Fruit fly (Drosophila melanogaster) whole organism, embryonic: ENCODE results near the gene Pde11.
A peak's percentile ranks its signal among the peaks of the same experiment; 100 is the strongest.

Experiments used
- CG10267 ChIP-seq: fragments of 200-800 bp; sonication (Bioruptor generic); optimal IDR thresholded peaks from 2 replicates; lab custom pipeline; 2018; ENCODE audit warnings: missing biosample characterization, mild to moderate bottlenecking, missing genetic modification characterization, moderate library complexity
- CG10321 ChIP-seq: fragments of 200-800 bp; sonication (Bioruptor generic); IDR thresholded peaks from 2 replicates; pipeline ENCODE4 v1.3.6; 2022; ENCODE audit warnings: missing biosample characterization, missing genetic modification characterization
- CG12659 ChIP-seq: fragments of 200-800 bp; sonication (Bioruptor generic); optimal IDR thresholded peaks from 3 replicates; lab custom pipeline; 2017; ENCODE audit warnings: mild to moderate bottlenecking, missing biosample characterization, missing genetic modification reagents, missing genetic modification characterization
- CG14667 ChIP-seq: fragments of 200-800 bp; sonication (Bioruptor generic); IDR thresholded peaks from 2 replicates; pipeline ENCODE4 v1.3.6; 2022; ENCODE audit warnings: missing biosample characterization, missing genetic modification characterization
- CG18262 ChIP-seq: fragments of 200-800 bp; optimal IDR thresholded peaks from 3 replicates; lab custom pipeline; 2019; ENCODE audit warnings: missing biosample characterization, mild to moderate bottlenecking, missing genetic modification characterization, moderate library complexity
- CG18476 ChIP-seq: fragments of 200-800 bp; sonication (Bioruptor generic); optimal IDR thresholded peaks from 2 replicates; lab custom pipeline; 2016; ENCODE audit warnings: missing biosample characterization, mild to moderate bottlenecking, missing genetic modification characterization
- CG2199 ChIP-seq: fragments of 200-800 bp; sonication (Bioruptor generic); IDR thresholded peaks from 3 replicates; pipeline ENCODE4 v1.3.6; 2022; ENCODE audit warnings: missing biosample characterization, missing genetic modification characterization
- CG32532 ChIP-seq: fragments of 200-800 bp; sonication (Bioruptor generic); IDR thresholded peaks from 2 replicates; pipeline ENCODE4 v1.3.6; 2022; ENCODE audit warnings: missing biosample characterization, missing genetic modification characterization
- CG32767 ChIP-seq: fragments of 200-800 bp; sonication (Bioruptor generic); IDR thresholded peaks from 2 replicates; pipeline ENCODE4 v1.3.6; 2022; ENCODE audit warnings: missing biosample characterization, missing genetic modification characterization
- CG34376 ChIP-seq: fragments of 200-800 bp; sonication (Bioruptor generic); optimal IDR thresholded peaks from 2 replicates; lab custom pipeline; 2018; ENCODE audit warnings: missing biosample characterization, mild to moderate bottlenecking, missing genetic modification characterization
- CG4360 ChIP-seq: fragments of 200-800 bp; sonication (Bioruptor generic); IDR thresholded peaks from 2 replicates; pipeline ENCODE4 v1.3.6; 2022; ENCODE audit warnings: missing biosample characterization, missing genetic modification characterization
- CG4617 ChIP-seq: fragments of 200-800 bp; sonication (Bioruptor generic); optimal IDR thresholded peaks from 3 replicates; lab custom pipeline; 2016; ENCODE audit warnings: missing biosample characterization, missing genetic modification characterization, borderline replicate concordance
- CG7839 ChIP-seq: fragments of 200-800 bp; sonication (Bioruptor generic); optimal IDR thresholded peaks from 3 replicates; lab custom pipeline; 2018; ENCODE audit warnings: missing biosample characterization, mild to moderate bottlenecking, missing genetic modification characterization, moderate library complexity
- CG8281 ChIP-seq: fragments of 200-800 bp; sonication (Bioruptor generic); optimal IDR thresholded peaks from 2 replicates; lab custom pipeline; 2018; ENCODE audit warnings: missing biosample characterization, mild to moderate bottlenecking, missing genetic modification characterization, moderate library complexity
- CG8290 ChIP-seq, 3 experiments: fragments of 200-800 bp; sonication (Bioruptor generic); optimal IDR thresholded peaks; 2 replicates each; lab custom pipeline; 2016 to 2019; ENCODE audit warnings: missing biosample characterization in 3 of 3, missing genetic modification characterization in 3 of 3, mild to moderate bottlenecking in 2 of 3, moderate library complexity in 1 of 3
- Chrac-16 ChIP-seq: fragments of 200-800 bp; sonication (Bioruptor generic); optimal IDR thresholded peaks from 3 replicates; lab custom pipeline; 2016; ENCODE audit warnings: missing biosample characterization, missing genetic modification characterization
- Dip2 ChIP-seq: fragments of 200-800 bp; sonication (Bioruptor generic); IDR thresholded peaks from 2 replicates; pipeline ENCODE4 v1.3.6; 2022; ENCODE audit warnings: missing biosample characterization, missing genetic modification characterization
- Ets65A ChIP-seq: fragments of 200-800 bp; sonication (Bioruptor generic); peaks from one replicate; lab custom pipeline; 2016; ENCODE audit warnings: missing biosample characterization, missing genetic modification characterization
- Fer2 ChIP-seq: fragments of 200-800 bp; sonication (Bioruptor generic); optimal IDR thresholded peaks from 2 replicates; lab custom pipeline; 2018; ENCODE audit warnings: missing biosample characterization, mild to moderate bottlenecking, missing genetic modification characterization, moderate library complexity
- GATAe ChIP-seq: fragments of 200-800 bp; sonication (Bioruptor generic); conservative IDR thresholded peaks from 2 replicates; pipeline ENCODE4 v1.3.6; 2022; ENCODE audit warnings: missing biosample characterization, missing genetic modification characterization
- HLH3B ChIP-seq: fragments of 200-800 bp; sonication (Bioruptor generic); IDR thresholded peaks from 2 replicates; pipeline ENCODE4 v1.3.6; 2022; ENCODE audit warnings: missing biosample characterization, missing genetic modification characterization
- Hey ChIP-seq: fragments of 200-800 bp; sonication (Bioruptor generic); optimal IDR thresholded peaks from 3 replicates; lab custom pipeline; 2018; ENCODE audit warnings: missing biosample characterization, mild to moderate bottlenecking, missing genetic modification characterization
- Hr78 ChIP-seq, 2 experiments: fragments of 200-800 bp in 1 of 2; fragments of >200 bp in 1 of 2; sonication (Bioruptor generic) in 1 of 2; optimal IDR thresholded peaks; 2 replicates each; lab custom pipeline; 2017 to 2019; ENCODE audit warnings: missing biosample characterization in 2 of 2, missing genetic modification characterization in 2 of 2, mild to moderate bottlenecking in 1 of 2, moderate library complexity in 1 of 2
- Ptx1 ChIP-seq: fragments of 200-800 bp; sonication (Bioruptor generic); IDR thresholded peaks from 2 replicates; pipeline ENCODE4 v1.3.6; 2022; ENCODE audit warnings: missing biosample characterization, missing genetic modification characterization
- TFAM ChIP-seq: fragments of 200-800 bp; sonication (Bioruptor generic); optimal IDR thresholded peaks from 2 replicates; lab custom pipeline; 2017; ENCODE audit warnings: missing biosample characterization, missing genetic modification characterization, inconsistent platforms
- Trl ChIP-seq, 3 experiments: fragments of >200 bp in 2 of 3; fragments of 200-800 bp in 1 of 3; sonication (Bioruptor generic) in 1 of 3; optimal IDR thresholded peaks; 2 replicates in 1 of 3; 3 replicates in 2 of 3; lab custom pipeline; 2016 to 2017; ENCODE audit warnings: missing biosample characterization in 1 of 3, missing genetic modification characterization in 1 of 3
- cato ChIP-seq: fragments of 200-800 bp; sonication (Bioruptor generic); optimal IDR thresholded peaks from 2 replicates; lab custom pipeline; 2016; ENCODE audit warnings: missing biosample characterization, missing genetic modification characterization, borderline replicate concordance
- crol ChIP-seq: fragments of 200-800 bp; sonication (Bioruptor generic); IDR thresholded peaks from 2 replicates; pipeline ENCODE4 v1.3.6; 2022; ENCODE audit warnings: missing biosample characterization, missing genetic modification characterization
- cwo ChIP-seq: fragments of 200-800 bp; sonication (Bioruptor generic); optimal IDR thresholded peaks from 3 replicates; lab custom pipeline; 2017; ENCODE audit warnings: missing biosample characterization, missing genetic modification characterization, mild to moderate bottlenecking, moderate library complexity, missing genetic modification reagents
- dimm ChIP-seq: fragments of 200-800 bp; sonication (Bioruptor generic); IDR thresholded peaks from 2 replicates; pipeline ENCODE4 v1.3.6; 2022; ENCODE audit warnings: missing biosample characterization, missing genetic modification characterization
- exex ChIP-seq: fragments of 200-800 bp; sonication (Bioruptor generic); optimal IDR thresholded peaks from 4 replicates; lab custom pipeline; 2018; ENCODE audit warnings: missing biosample characterization, mild to moderate bottlenecking, missing genetic modification characterization, moderate library complexity
- fru ChIP-seq: fragments of >200 bp; optimal IDR thresholded peaks from 2 replicates; lab custom pipeline; 2017
- gcm ChIP-seq: fragments of 200-800 bp; sonication (Bioruptor generic); optimal IDR thresholded peaks from 2 replicates; lab custom pipeline; 2019; ENCODE audit warnings: missing biosample characterization, mild to moderate bottlenecking, missing genetic modification characterization, moderate library complexity
- gem ChIP-seq: fragments of 200-800 bp; sonication (Bioruptor generic); optimal IDR thresholded peaks from 2 replicates; lab custom pipeline; 2019; ENCODE audit warnings: missing biosample characterization, mild to moderate bottlenecking, missing genetic modification characterization, moderate library complexity
- grn ChIP-seq: fragments of 200-800 bp; sonication (Bioruptor generic); optimal IDR thresholded peaks from 3 replicates; lab custom pipeline; 2017; ENCODE audit warnings: missing biosample characterization, missing genetic modification characterization
- gro ChIP-seq: fragments of 200-800 bp; sonication (Bioruptor generic); optimal IDR thresholded peaks from 2 replicates; lab custom pipeline; 2016; ENCODE audit warnings: missing biosample characterization, missing genetic modification characterization
- hb ChIP-seq: fragments of 200-800 bp; sonication (Bioruptor generic); IDR thresholded peaks from 3 replicates; pipeline ENCODE4 v1.3.6; 2022; ENCODE audit warnings: missing biosample characterization, missing genetic modification characterization; ENCODE audit not compliant: partially characterized antibody
- hkb ChIP-seq, 2 experiments: fragments of 200-800 bp in 1 of 2; fragments of >200 bp in 1 of 2; sonication (Bioruptor generic) in 1 of 2; IDR thresholded peaks in 1 of 2; optimal IDR thresholded peaks in 1 of 2; 2 replicates each; pipeline versions ENCODE4 v1.3.6 to Lab custom; 2017 to 2022; ENCODE audit warnings: missing biosample characterization in 1 of 2, missing genetic modification characterization in 1 of 2
- insv ChIP-seq, 2 experiments: fragments of 200-800 bp; sonication (Bioruptor generic); optimal IDR thresholded peaks; 3 replicates each; lab custom pipeline; 2016 to 2018; ENCODE audit warnings: missing biosample characterization in 2 of 2, missing genetic modification characterization in 2 of 2
- lab ChIP-seq: fragments of 200-800 bp; sonication (Bioruptor generic); optimal IDR thresholded peaks from 3 replicates; lab custom pipeline; 2017; ENCODE audit warnings: missing biosample characterization, missing genetic modification characterization, mild to moderate bottlenecking, moderate library complexity, missing genetic modification reagents
- mirr ChIP-seq: fragments of 200-800 bp; sonication (Bioruptor generic); optimal IDR thresholded peaks from 3 replicates; lab custom pipeline; 2018; ENCODE audit warnings: missing biosample characterization, mild to moderate bottlenecking, missing genetic modification characterization
- otp ChIP-seq: fragments of 200-800 bp; sonication (Bioruptor generic); IDR thresholded peaks from 3 replicates; pipeline ENCODE4, ENCODE4 v1.3.6; 2022; ENCODE audit warnings: missing biosample characterization, missing genetic modification characterization
- pros ChIP-seq: fragments of 200-800 bp; sonication (Bioruptor generic); optimal IDR thresholded peaks from 3 replicates; lab custom pipeline; 2019; ENCODE audit warnings: missing biosample characterization, mild to moderate bottlenecking, missing genetic modification characterization, moderate library complexity
- sens ChIP-seq: fragments of 200-800 bp; sonication (Bioruptor generic); peaks from one replicate; lab custom pipeline; 2016; ENCODE audit warnings: missing biosample characterization, missing genetic modification characterization
- shn ChIP-seq: fragments of 200-800 bp; sonication (Bioruptor generic); optimal IDR thresholded peaks from 3 replicates; lab custom pipeline; 2016; ENCODE audit warnings: missing biosample characterization, missing genetic modification characterization
- so ChIP-seq: fragments of 200-800 bp; sonication (Bioruptor generic); IDR thresholded peaks from 3 replicates; pipeline ENCODE4 v1.3.6; 2022; ENCODE audit warnings: missing biosample characterization, missing genetic modification characterization
- sug ChIP-seq: fragments of 200-800 bp; optimal IDR thresholded peaks from 2 replicates; lab custom pipeline; 2019; ENCODE audit warnings: missing biosample characterization, mild to moderate bottlenecking, missing genetic modification characterization, moderate library complexity
- twi ChIP-seq: fragments of 200-800 bp; optimal IDR thresholded peaks from 2 replicates; lab custom pipeline; 2019; ENCODE audit warnings: missing biosample characterization, mild to moderate bottlenecking, missing genetic modification characterization, moderate library complexity

Pde11 gene

dm6 chr2L:18561522-18562119 lies 28.5 kb downstream of the Pde11 start (continued):
- TF ChIP-seq Chrac-16 (GFP tag; lab: Kevin White, UChicago) (no peak), TFAM (GFP tag; lab: Kevin White, UChicago) (no peak), CG4617 (no peak), sens (GFP tag; lab: Kevin White, UChicago) (peak; percentile 51), so (no peak), CG12659 (no peak), otp (GFP tag; lab: Robert Waterston, UW) (no peak), CG2199 (GFP tag; lab: Robert Waterston, UW) (peak; percentile 52; the same call in 1 of the 3 replicates), crol (peak; percentile 99), insv (GFP tag; optimal IDR thresholded peaks at IDR 0.05; lab: Kevin White, UChicago) (no peak), cato (GFP tag; lab: Kevin White, UChicago) (no peak), GATAe (peak; percentile 83), CG8281 (tag; lab: Kevin White, UChicago) (no peak), Trl (optimal IDR thresholded peaks at IDR 0.05; lab: Kevin White, UChicago) (peak; percentile 12 to 24), Trl (GFP tag; optimal IDR thresholded peaks at IDR 0.05; lab: Kevin White, UChicago) (no peak), CG7839 (tag; lab: Kevin White, UChicago) (no peak), dimm (GFP tag; lab: Robert Waterston, UW) (no peak), hkb (optimal IDR thresholded peaks at IDR 0.05; lab: Kevin White, UChicago) (no peak), hkb (GFP tag; IDR thresholded peaks at IDR 0.05; lab: Robert Waterston, UW) (no peak), CG4360 (GFP tag; lab: Robert Waterston, UW) (no peak; the same call in 1 of the 2 replicates), fru (lab: Kevin White, UChicago) (no peak), sug (tag; lab: Kevin White, UChicago) (peak; percentile 40), CG32767 (GFP tag; lab: Robert Waterston, UW) (no peak), pros (GFP tag; lab: Kevin White, UChicago) (no peak), Dip2 (GFP tag; lab: Robert Waterston, UW) (no peak)

- peak; percentile 77 for TF ChIP-seq GATAe
- no peak for TF ChIP-seq CG14667 (GFP tag; lab: Robert Waterston, UW)
- TF ChIP-seq gro = peak; percentile 19
- TF ChIP-seq CG18476 (GFP tag; lab: Kevin White, UChicago) = no peak
- no peak for TF ChIP-seq CG18262 (tag; lab: Kevin White, UChicago)
- peak; percentile 6 for TF ChIP-seq sens (GFP tag; lab: Kevin White, UChicago)
- 0 out of 2 replicates have a peak, but pooled peaks have one; percentile 25 for TF ChIP-seq CG10321 (GFP tag; lab: Robert Waterston, UW)
- TF ChIP-seq hb = no peak
- TF ChIP-seq twi (tag; lab: Kevin White, UChicago) = no peak
- peak; percentile 62 for TF ChIP-seq mirr (GFP tag; lab: Kevin White, UChicago)
- no peak for TF ChIP-seq gcm
- TF ChIP-seq Fer2 = no peak
- no peak for TF ChIP-seq CG8290 (GFP tag; optimal IDR thresholded peaks at IDR 0.05; lab: Kevin White, UChicago)
- TF ChIP-seq CG8290 (tag; optimal IDR thresholded peaks at IDR 0.05; lab: Kevin White, UChicago) = peak in 1 of 2 experiments; percentile 0
- peak; percentile 76 for TF ChIP-seq exex (tag; lab: Kevin White, UChicago)
- peak; percentile 28 for TF ChIP-seq CG34376 (GFP tag; lab: Kevin White, UChicago)
- peak; percentile 88 for TF ChIP-seq cwo (GFP tag; lab: Kevin White, UChicago)
- TF ChIP-seq Hey = peak; percentile 26
- TF ChIP-seq gem (tag; lab: Kevin White, UChicago) = peak; percentile 26
- no peak for TF ChIP-seq CG10267 (tag; lab: Kevin White, UChicago)
- peak; percentile 77 for TF ChIP-seq sug (tag; lab: Kevin White, UChicago)
- TF ChIP-seq Ets65A (GFP tag; lab: Kevin White, UChicago) = peak; percentile 33
- TF ChIP-seq lab (GFP tag; lab: Kevin White, UChicago) = peak; percentile 61
- no peak for TF ChIP-seq Hr78 (GFP tag; optimal IDR thresholded peaks at IDR 0.05; lab: Kevin White, UChicago)
- TF ChIP-seq shn = peak; percentile 7
- no peak for TF ChIP-seq HLH3B (GFP tag; lab: Robert Waterston, UW)
- 0 out of 2 replicates have a peak, but pooled peaks have one; percentile 6 for TF ChIP-seq Ptx1 (GFP tag; lab: Robert Waterston, UW)
- peak; percentile 82 for TF ChIP-seq grn
- TF ChIP-seq CG32532 = 0 out of 2 replicates have a peak, but pooled peaks have one; percentile 9
These were observed 29.1 kb downstream of the Pde11 start for dm6 chr2L:18561018-18561417.
